Fruit fly (Drosophila melanogaster) whole organism, embryonic: ENCODE results near the gene LysD.
A peak's percentile ranks its signal among the peaks of the same experiment; 100 is the strongest.

Experiments
- CG31224 ChIP-seq: fragments of 200-800 bp; sonication (Bioruptor generic); IDR thresholded peaks from 2 replicates; pipeline ENCODE4 v1.3.6; 2022; ENCODE audit warnings: missing biosample characterization, missing genetic modification characterization
- CG3838 ChIP-seq: fragments of 200-800 bp; sonication (Bioruptor generic); optimal IDR thresholded peaks from 3 replicates; lab custom pipeline; 2016; ENCODE audit warnings: missing biosample characterization, missing genetic modification characterization
- CG8478 ChIP-seq: fragments of >200 bp; optimal IDR thresholded peaks from 2 replicates; lab custom pipeline; 2018
- Dip2 ChIP-seq: fragments of 200-800 bp; sonication (Bioruptor generic); IDR thresholded peaks from 2 replicates; pipeline ENCODE4 v1.3.6; 2022; ENCODE audit warnings: missing biosample characterization, missing genetic modification characterization
- crp ChIP-seq, 2 experiments: fragments of 200-800 bp; sonication (Bioruptor generic); optimal IDR thresholded peaks; 2 replicates in 1 of 2; 3 replicates in 1 of 2; lab custom pipeline; 2017; ENCODE audit warnings: missing biosample characterization in 2 of 2, missing genetic modification characterization in 2 of 2, mild to moderate bottlenecking in 1 of 2, moderate library complexity in 1 of 2
- dm ChIP-seq: fragments of 200-800 bp; sonication (Bioruptor generic); optimal IDR thresholded peaks from 3 replicates; lab custom pipeline; 2016; ENCODE audit warnings: missing biosample characterization, missing genetic modification characterization

dm6 chr3L:1170611-1171010, 40.4 kb downstream of the LysD start:
- TF ChIP-seq CG31224 (GFP tag; lab: Robert Waterston, UW) (peak; percentile 95), crp (GFP tag; optimal IDR thresholded peaks at IDR 0.05; lab: Kevin White, UChicago) (no peak), CG3838 (GFP tag; lab: Kevin White, UChicago) (no peak), CG8478 (lab: Kevin White, UChicago) (no peak), Dip2 (GFP tag; lab: Robert Waterston, UW) (no peak), dm (GFP tag; lab: Kevin White, UChicago) (no peak)
